Fruit fly (Drosophila melanogaster) whole organism, embryonic: ENCODE results near the gene CG5079.

Source experiments
- Abd-B ChIP-seq: fragments of 200-800 bp; sonication (Bioruptor generic); optimal IDR thresholded peaks from 2 replicates; lab custom pipeline; 2018; ENCODE audit warnings: missing biosample characterization, mild to moderate bottlenecking, missing genetic modification characterization, moderate library complexity
- Ada2b ChIP-seq: fragments of 200-800 bp; sonication (Bioruptor generic); IDR thresholded peaks from 2 replicates; pipeline ENCODE4 v1.3.6; 2022; ENCODE audit warnings: missing biosample characterization, missing genetic modification characterization
- Adf1 ChIP-seq: fragments of 200-800 bp; sonication (Bioruptor generic); IDR thresholded peaks from 2 replicates; pipeline ENCODE4 v1.3.6; 2022; ENCODE audit warnings: missing biosample characterization, missing genetic modification characterization
- Bgb ChIP-seq: fragments of 200-800 bp; sonication (Bioruptor generic); IDR thresholded peaks from 2 replicates; pipeline ENCODE4 v1.3.6; 2022; ENCODE audit warnings: missing biosample characterization, missing genetic modification characterization; ENCODE audit not compliant: partially characterized antibody
- CG10431 ChIP-seq: fragments of 200-800 bp; sonication (Bioruptor generic); optimal IDR thresholded peaks from 3 replicates; lab custom pipeline; 2018; ENCODE audit warnings: missing biosample characterization, mild to moderate bottlenecking, missing genetic modification characterization
- CG10462 ChIP-seq: fragments of 200-800 bp; sonication (Bioruptor generic); optimal IDR thresholded peaks from 2 replicates; lab custom pipeline; 2016; ENCODE audit warnings: missing biosample characterization, missing genetic modification characterization
- CG10543 ChIP-seq: fragments of 200-800 bp; sonication (Bioruptor generic); optimal IDR thresholded peaks from 3 replicates; lab custom pipeline; 2017; ENCODE audit warnings: missing biosample characterization, mild to moderate bottlenecking, missing genetic modification characterization, moderate library complexity
- CG11504 ChIP-seq: fragments of 200-800 bp; sonication (Bioruptor generic); optimal IDR thresholded peaks from 3 replicates; lab custom pipeline; 2019; ENCODE audit warnings: missing biosample characterization, mild to moderate bottlenecking, missing genetic modification characterization, moderate library complexity
- CG13287 ChIP-seq: fragments of 200-800 bp; sonication (Bioruptor generic); IDR thresholded peaks from 2 replicates; pipeline ENCODE4 v1.3.6; 2022; ENCODE audit warnings: missing biosample characterization, missing genetic modification characterization; ENCODE audit not compliant: partially characterized antibody
- CG15011 ChIP-seq: fragments of 200-800 bp; sonication (Bioruptor generic); optimal IDR thresholded peaks from 3 replicates; lab custom pipeline; 2018; ENCODE audit warnings: missing biosample characterization, mild to moderate bottlenecking, missing genetic modification characterization
- CG1529 ChIP-seq: fragments of 200-800 bp; sonication (Bioruptor generic); optimal IDR thresholded peaks from 3 replicates; lab custom pipeline; 2018; ENCODE audit warnings: missing biosample characterization, missing genetic modification characterization
- CG15514 ChIP-seq: fragments of 200-800 bp; sonication (Bioruptor generic); optimal IDR thresholded peaks from 3 replicates; lab custom pipeline; 2017; ENCODE audit warnings: missing biosample characterization, missing genetic modification characterization, mild to moderate bottlenecking, moderate library complexity, missing genetic modification reagents
- CG15601 ChIP-seq: fragments of 200-800 bp; sonication (Bioruptor generic); optimal IDR thresholded peaks from 3 replicates; lab custom pipeline; 2019; ENCODE audit warnings: missing biosample characterization, mild to moderate bottlenecking, missing genetic modification characterization, moderate library complexity
- CG16815 ChIP-seq: fragments of 200-800 bp; sonication (Bioruptor generic); optimal IDR thresholded peaks from 3 replicates; lab custom pipeline; 2017; ENCODE audit warnings: missing biosample characterization, mild to moderate bottlenecking, missing genetic modification characterization
- CG17612 ChIP-seq: fragments of 200-800 bp; sonication (Bioruptor generic); IDR thresholded peaks from 2 replicates; pipeline ENCODE4 v1.3.6; 2022; ENCODE audit warnings: missing biosample characterization, missing genetic modification characterization
- CG2120 ChIP-seq: fragments of 200-800 bp; sonication (Bioruptor generic); optimal IDR thresholded peaks from 3 replicates; lab custom pipeline; 2016; ENCODE audit warnings: missing biosample characterization, missing genetic modification characterization
- CG31441 ChIP-seq: fragments of 200-800 bp; sonication (Bioruptor generic); IDR thresholded peaks from 2 replicates; pipeline ENCODE4 v1.3.6; 2022; ENCODE audit warnings: missing biosample characterization, missing genetic modification characterization
- CG32772 ChIP-seq: fragments of 200-800 bp; sonication (Bioruptor generic); IDR thresholded peaks from 2 replicates; pipeline ENCODE4 v1.3.6; 2022; ENCODE audit warnings: missing biosample characterization, missing genetic modification characterization
- CG3726 ChIP-seq: fragments of 200-800 bp; sonication (Bioruptor generic); IDR thresholded peaks from 3 replicates; pipeline ENCODE4, ENCODE4 v1.3.6; 2022; ENCODE audit warnings: missing biosample characterization, missing genetic modification characterization
- CG3838 ChIP-seq: fragments of 200-800 bp; sonication (Bioruptor generic); optimal IDR thresholded peaks from 3 replicates; lab custom pipeline; 2016; ENCODE audit warnings: missing biosample characterization, missing genetic modification characterization
- CG3847 ChIP-seq: fragments of 200-800 bp; sonication (Bioruptor generic); IDR thresholded peaks from 2 replicates; pipeline ENCODE4 v1.3.6; 2022; ENCODE audit warnings: missing biosample characterization, missing genetic modification characterization
- CG4328 ChIP-seq: fragments of 200-800 bp; sonication (Bioruptor generic); optimal IDR thresholded peaks from 3 replicates; lab custom pipeline; 2017; ENCODE audit warnings: missing biosample characterization, missing genetic modification reagents, missing genetic modification characterization
- CG6689 ChIP-seq: fragments of 200-800 bp; sonication (Bioruptor generic); IDR thresholded peaks from 2 replicates; pipeline ENCODE4 v1.3.6; 2022; ENCODE audit warnings: missing biosample characterization, missing genetic modification characterization
- CG8924 ChIP-seq: fragments of 200-800 bp; optimal IDR thresholded peaks from 3 replicates; lab custom pipeline; 2019; ENCODE audit warnings: missing biosample characterization, mild to moderate bottlenecking, missing genetic modification characterization, moderate library complexity
- CG9797 ChIP-seq: fragments of 200-800 bp; sonication (Bioruptor generic); optimal IDR thresholded peaks from 3 replicates; lab custom pipeline; 2018; ENCODE audit warnings: missing biosample characterization, mild to moderate bottlenecking, missing genetic modification characterization
- CHES-1-like ChIP-seq: fragments of 200-800 bp; sonication (Bioruptor generic); optimal IDR thresholded peaks from 2 replicates; lab custom pipeline; 2016; ENCODE audit warnings: missing biosample characterization, missing genetic modification characterization
- Dref ChIP-seq: fragments of 200-800 bp; sonication (Bioruptor generic); IDR thresholded peaks from 2 replicates; pipeline ENCODE4 v1.3.6; 2022; ENCODE audit warnings: missing biosample characterization, missing genetic modification characterization
- Mes4 ChIP-seq: fragments of 200-800 bp; sonication (Bioruptor generic); optimal IDR thresholded peaks from 2 replicates; lab custom pipeline; 2016; ENCODE audit warnings: missing biosample characterization, missing genetic modification characterization
- Nf-YB ChIP-seq: fragments of 200-800 bp; sonication (Bioruptor generic); optimal IDR thresholded peaks from 3 replicates; lab custom pipeline; 2019; ENCODE audit warnings: missing biosample characterization, mild to moderate bottlenecking, missing genetic modification characterization, moderate library complexity
- Sin3A ChIP-seq: fragments of >200 bp; optimal IDR thresholded peaks from 2 replicates; lab custom pipeline; 2018
- Tbp ChIP-seq: fragments of >200 bp; optimal IDR thresholded peaks from 2 replicates; lab custom pipeline; 2018; ENCODE audit warnings: missing biosample characterization, missing genetic modification characterization
- Trl ChIP-seq, 3 experiments: fragments of >200 bp in 2 of 3; fragments of 200-800 bp in 1 of 3; sonication (Bioruptor generic) in 1 of 3; optimal IDR thresholded peaks; 2 replicates in 1 of 3; 3 replicates in 2 of 3; lab custom pipeline; 2016 to 2017; ENCODE audit warnings: missing biosample characterization in 1 of 3, missing genetic modification characterization in 1 of 3
- ab ChIP-seq: fragments of 200-800 bp; sonication (Bioruptor generic); optimal IDR thresholded peaks from 2 replicates; lab custom pipeline; 2016; ENCODE audit warnings: missing biosample characterization, missing genetic modification characterization
- ara ChIP-seq: fragments of 200-800 bp; sonication (Bioruptor generic); IDR thresholded peaks from 2 replicates; pipeline ENCODE4 v1.3.6; 2022; ENCODE audit warnings: missing biosample characterization, missing genetic modification characterization
- bowl ChIP-seq: fragments of 200-800 bp; sonication (Bioruptor generic); IDR thresholded peaks from 2 replicates; pipeline ENCODE4 v1.3.6; 2022; ENCODE audit warnings: missing biosample characterization, missing genetic modification characterization
- chif ChIP-seq, 2 experiments: fragments of 200-800 bp; sonication (Bioruptor generic); optimal IDR thresholded peaks; 3 replicates each; lab custom pipeline; 2016; ENCODE audit warnings: missing biosample characterization in 2 of 2, missing genetic modification characterization in 2 of 2
- exex ChIP-seq: fragments of 200-800 bp; sonication (Bioruptor generic); optimal IDR thresholded peaks from 4 replicates; lab custom pipeline; 2018; ENCODE audit warnings: missing biosample characterization, mild to moderate bottlenecking, missing genetic modification characterization, moderate library complexity
- gem ChIP-seq: fragments of 200-800 bp; sonication (Bioruptor generic); optimal IDR thresholded peaks from 2 replicates; lab custom pipeline; 2019; ENCODE audit warnings: missing biosample characterization, mild to moderate bottlenecking, missing genetic modification characterization, moderate library complexity
- gfzf ChIP-seq: fragments of 200-800 bp; sonication (Bioruptor generic); optimal IDR thresholded peaks from 2 replicates; lab custom pipeline; 2016; ENCODE audit warnings: missing biosample characterization, mild to moderate bottlenecking, missing genetic modification characterization, moderate library complexity
- her ChIP-seq: fragments of 200-800 bp; sonication (Bioruptor generic); optimal IDR thresholded peaks from 2 replicates; lab custom pipeline; 2016; ENCODE audit warnings: missing biosample characterization, missing genetic modification characterization
- hkb ChIP-seq, 2 experiments: fragments of 200-800 bp in 1 of 2; fragments of >200 bp in 1 of 2; sonication (Bioruptor generic) in 1 of 2; IDR thresholded peaks in 1 of 2; optimal IDR thresholded peaks in 1 of 2; 2 replicates each; pipeline versions ENCODE4 v1.3.6 to Lab custom; 2017 to 2022; ENCODE audit warnings: missing biosample characterization in 1 of 2, missing genetic modification characterization in 1 of 2
- jing ChIP-seq: fragments of 200-800 bp; sonication (Bioruptor generic); optimal IDR thresholded peaks from 2 replicates; lab custom pipeline; 2018; ENCODE audit warnings: missing biosample characterization, mild to moderate bottlenecking, missing genetic modification characterization
- lab ChIP-seq: fragments of 200-800 bp; sonication (Bioruptor generic); optimal IDR thresholded peaks from 3 replicates; lab custom pipeline; 2017; ENCODE audit warnings: missing biosample characterization, missing genetic modification characterization, mild to moderate bottlenecking, moderate library complexity, missing genetic modification reagents
- onecut ChIP-seq: fragments of 200-800 bp; sonication (Bioruptor generic); IDR thresholded peaks from 2 replicates; pipeline ENCODE4 v1.3.6; 2022; ENCODE audit warnings: missing biosample characterization, missing genetic modification characterization
- shn ChIP-seq: fragments of 200-800 bp; sonication (Bioruptor generic); optimal IDR thresholded peaks from 3 replicates; lab custom pipeline; 2016; ENCODE audit warnings: missing biosample characterization, missing genetic modification characterization
- sr ChIP-seq: fragments of 200-800 bp; sonication (Bioruptor generic); IDR thresholded peaks from 3 replicates; pipeline ENCODE4 v1.3.6; 2022; ENCODE audit warnings: missing biosample characterization, missing genetic modification characterization
- stwl ChIP-seq: fragments of 200-800 bp; sonication (Bioruptor generic); optimal IDR thresholded peaks from 3 replicates; lab custom pipeline; 2018; ENCODE audit warnings: missing biosample characterization, mild to moderate bottlenecking, missing genetic modification characterization, moderate library complexity
- tgo ChIP-seq: fragments of 200-800 bp; sonication (Bioruptor generic); IDR thresholded peaks from 3 replicates; pipeline ENCODE4 v1.3.6; 2022; ENCODE audit warnings: missing biosample characterization, missing genetic modification characterization
- tio ChIP-seq: fragments of 200-800 bp; sonication (Bioruptor generic); optimal IDR thresholded peaks from 2 replicates; lab custom pipeline; 2017; ENCODE audit warnings: missing biosample characterization, missing genetic modification characterization, inconsistent platforms
- tx ChIP-seq: fragments of 200-800 bp; sonication (Bioruptor generic); optimal IDR thresholded peaks from 2 replicates; lab custom pipeline; 2016; ENCODE audit warnings: missing biosample characterization, missing genetic modification characterization

CG5079 gene

dm6 chr3R:25626625-25627275 lies 13.3 kb downstream of the CG5079 start, which contains the start of gene Ssadh (continued):
- no peak for TF ChIP-seq sr (GFP tag; lab: Robert Waterston, UW)
- peak; percentile 75 for TF ChIP-seq exex
- TF ChIP-seq lab (GFP tag; lab: Kevin White, UChicago), result no peak
- no peak for TF ChIP-seq tio (GFP tag; lab: Kevin White, UChicago)
- no peak for TF ChIP-seq CG16815
- no peak for TF ChIP-seq Trl (optimal IDR thresholded peaks at IDR 0.05; lab: Kevin White, UChicago)
- no peak for TF ChIP-seq Trl (GFP tag; optimal IDR thresholded peaks at IDR 0.05; lab: Kevin White, UChicago)
- TF ChIP-seq tgo (GFP tag; lab: Robert Waterston, UW), result no peak
- peak; percentile 4 for TF ChIP-seq Abd-B
- no peak for TF ChIP-seq CG4328 (GFP tag; lab: Kevin White, UChicago)
- TF ChIP-seq Adf1 (GFP tag; lab: Robert Waterston, UW), result peak; percentile 49
- no peak for TF ChIP-seq CG10462 (GFP tag; lab: Kevin White, UChicago)
- peak; percentile 56 for TF ChIP-seq CG13287 (GFP tag; lab: Robert Waterston, UW)
- no peak for TF ChIP-seq Tbp (GFP tag; lab: Kevin White, UChicago)
- no peak for TF ChIP-seq CG15011 (GFP tag; lab: Kevin White, UChicago)
- no peak for TF ChIP-seq CG10543
- TF ChIP-seq Mes4, result no peak
- TF ChIP-seq CG3838 (GFP tag; lab: Kevin White, UChicago), result no peak
- TF ChIP-seq CG11504, result peak; percentile 44
- no peak for TF ChIP-seq tx (GFP tag; lab: Kevin White, UChicago)
- peak; percentile 6 for TF ChIP-seq gem (tag; lab: Kevin White, UChicago)
- no peak for TF ChIP-seq bowl (GFP tag; lab: Robert Waterston, UW)
- peak; percentile 95 for TF ChIP-seq CG15514 (GFP tag; lab: Kevin White, UChicago)
- TF ChIP-seq CG31441 (GFP tag; lab: Robert Waterston, UW), result 0 out of 2 replicates have a peak, but pooled peaks have one; percentile 20
- no peak for TF ChIP-seq chif (GFP tag; optimal IDR thresholded peaks at IDR 0.05; lab: Kevin White, UChicago)
- TF ChIP-seq Nf-YB, result no peak
- peak; percentile 18 for TF ChIP-seq CG15601 (tag; lab: Kevin White, UChicago)
- no peak for TF ChIP-seq CG8924
- no peak for TF ChIP-seq CG6689 (GFP tag; lab: Robert Waterston, UW)
- no peak for TF ChIP-seq CG10431 (GFP tag; lab: Kevin White, UChicago)
- TF ChIP-seq onecut (GFP tag; lab: Robert Waterston, UW), result peak; percentile 93
- no peak for TF ChIP-seq CHES-1-like (GFP tag; lab: Kevin White, UChicago)
- TF ChIP-seq CG3726, result no peak
- peak; percentile 93 for TF ChIP-seq Dref (GFP tag; lab: Robert Waterston, UW)
- TF ChIP-seq gfzf (GFP tag; lab: Kevin White, UChicago), result peak; percentile 23
- TF ChIP-seq CG17612 (GFP tag; lab: Robert Waterston, UW), result no peak
- TF ChIP-seq shn (GFP tag; lab: Kevin White, UChicago), result no peak
- TF ChIP-seq stwl (tag; lab: Kevin White, UChicago), result peak; percentile 54
- no peak for TF ChIP-seq CG1529 (GFP tag; lab: Kevin White, UChicago)
- TF ChIP-seq hkb (optimal IDR thresholded peaks at IDR 0.05; lab: Kevin White, UChicago), result peak; percentile 46
- TF ChIP-seq hkb (GFP tag; IDR thresholded peaks at IDR 0.05; lab: Robert Waterston, UW), result no peak
- TF ChIP-seq CG3847 (GFP tag; lab: Robert Waterston, UW), result peak; percentile 43; the same call in 1 of the 2 replicates
- peak; percentile 9 for TF ChIP-seq CG2120 (GFP tag; lab: Kevin White, UChicago)
- peak; percentile 61; the same call in 1 of the 2 replicates for TF ChIP-seq Bgb (GFP tag; lab: Robert Waterston, UW)
- no peak for TF ChIP-seq jing (GFP tag; lab: Kevin White, UChicago)
- TF ChIP-seq CG32772, result no peak
- peak; percentile 69 for TF ChIP-seq Sin3A (lab: Kevin White, UChicago)
- TF ChIP-seq ab (GFP tag; lab: Kevin White, UChicago), result no peak
- TF ChIP-seq her (GFP tag; lab: Kevin White, UChicago), result no peak
- TF ChIP-seq ara (GFP tag; lab: Robert Waterston, UW), result no peak
- TF ChIP-seq Ada2b (GFP tag; lab: Robert Waterston, UW), result no peak
- peak; percentile 51 for TF ChIP-seq CG9797 (GFP tag; lab: Kevin White, UChicago)
